Worm (Caenorhabditis elegans) whole organism, L2 larva: ENCODE data around the gene F18E9.7.

Experiments
- aly-2 ChIP-seq: fragments of 150-350 bp; optimal IDR thresholded peaks from 2 replicates; lab custom pipeline; 2014; ENCODE audit warnings: missing biosample characterization, missing genetic modification characterization
- ceh-16 ChIP-seq: fragments of 150-350 bp; optimal IDR thresholded peaks from 2 replicates; lab custom pipeline; 2014; ENCODE audit warnings: missing biosample characterization, missing genetic modification characterization
- egl-27 ChIP-seq: sonication (generic microtip); optimal IDR thresholded peaks from 3 replicates; lab custom pipeline; 2017; ENCODE audit warnings: missing biosample characterization, missing genetic modification reagents, missing genetic modification characterization
- fos-1 ChIP-seq: fragments of 150-350 bp; optimal IDR thresholded peaks from 2 replicates; lab custom pipeline; 2014; ENCODE audit warnings: missing biosample characterization, missing genetic modification characterization
- gmeb-1 ChIP-seq: fragments of 150-350 bp; optimal IDR thresholded peaks from 2 replicates; lab custom pipeline; 2014; ENCODE audit warnings: missing biosample characterization, missing genetic modification characterization
- lin-13 ChIP-seq: fragments of 150-350 bp; optimal IDR thresholded peaks from 2 replicates; lab custom pipeline; 2014; ENCODE audit warnings: missing biosample characterization, missing genetic modification reagents, missing genetic modification characterization
- mab-5 ChIP-seq: fragments of 150-350 bp; optimal IDR thresholded peaks from 2 replicates; lab custom pipeline; 2014; ENCODE audit warnings: missing biosample characterization, missing genetic modification characterization
- nhr-12 ChIP-seq: fragments of 150-350 bp; optimal IDR thresholded peaks from 2 replicates; lab custom pipeline; 2014; ENCODE audit warnings: missing biosample characterization, missing genetic modification characterization
- nhr-237 ChIP-seq: fragments of 150-350 bp; optimal IDR thresholded peaks from 2 replicates; lab custom pipeline; 2014; ENCODE audit warnings: missing biosample characterization, missing genetic modification characterization
- unc-62 ChIP-seq: fragments of 150-350 bp; optimal IDR thresholded peaks from 2 replicates; lab custom pipeline; 2014; ENCODE audit warnings: missing biosample characterization, missing genetic modification reagents, missing genetic modification characterization

DNA sequence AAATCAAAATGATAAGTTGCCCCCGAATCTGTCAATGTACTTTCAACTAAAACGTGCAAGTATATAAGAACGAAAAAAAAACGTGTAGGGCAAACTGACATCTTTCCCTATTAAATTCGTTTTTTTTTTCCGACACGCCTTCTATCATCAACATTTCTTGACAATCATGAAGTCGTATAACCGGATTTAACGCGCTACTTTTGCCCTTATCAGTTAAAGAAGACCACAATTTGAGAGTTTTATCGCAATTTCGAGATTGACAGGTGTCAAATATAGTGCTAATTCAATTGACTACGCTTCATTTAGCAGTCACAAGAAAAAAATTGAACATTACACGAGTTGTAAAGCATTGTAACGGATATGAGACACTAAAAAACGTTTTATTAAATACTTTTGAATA is 30.4 kb downstream of the F18E9.7 start:
- TF ChIP-seq lin-13 (GFP tag; lab: Kevin White, UChicago) (no peak), nhr-237 (tag; lab: Kevin White, UChicago) (no peak), aly-2 (tag; lab: Kevin White, UChicago) (no peak), fos-1 (tag; lab: Kevin White, UChicago) (peak; percentile 80), nhr-12 (no peak), gmeb-1 (tag; lab: Kevin White, UChicago) (no peak), ceh-16 (tag; lab: Kevin White, UChicago) (no peak), unc-62 (GFP tag; lab: Kevin White, UChicago) (no peak), egl-27 (tag; lab: Kevin White, UChicago) (no peak), mab-5 (no peak)
